Fruit fly (Drosophila melanogaster) whole organism, embryonic: Measurements from ENCODE around the gene mthl14.
A peak's percentile ranks its signal among the peaks of the same experiment; 100 is the strongest.

Source experiments
- Abd-B ChIP-seq: fragments of 200-800 bp; sonication (Bioruptor generic); optimal IDR thresholded peaks from 2 replicates; lab custom pipeline; 2018; ENCODE audit warnings: missing biosample characterization, mild to moderate bottlenecking, missing genetic modification characterization, moderate library complexity
- CG10366 ChIP-seq: fragments of 200-800 bp; sonication (Bioruptor generic); IDR thresholded peaks from 2 replicates; pipeline ENCODE4 v1.3.6; 2022; ENCODE audit warnings: missing biosample characterization, missing genetic modification characterization
- CG10462 ChIP-seq: fragments of 200-800 bp; sonication (Bioruptor generic); optimal IDR thresholded peaks from 2 replicates; lab custom pipeline; 2016; ENCODE audit warnings: missing biosample characterization, missing genetic modification characterization
- CG11560 ChIP-seq: fragments of 200-800 bp; sonication (Bioruptor generic); IDR thresholded peaks from 3 replicates; pipeline ENCODE4 v1.3.6; 2022; ENCODE audit warnings: missing biosample characterization, missing genetic modification characterization
- CG12219 ChIP-seq: fragments of 200-800 bp; sonication (Bioruptor generic); optimal IDR thresholded peaks from 3 replicates; lab custom pipeline; 2018; ENCODE audit warnings: missing biosample characterization, mild to moderate bottlenecking, missing genetic modification characterization
- CG12744 ChIP-seq: fragments of 200-800 bp; sonication (Bioruptor generic); optimal IDR thresholded peaks from 2 replicates; lab custom pipeline; 2016; ENCODE audit warnings: missing biosample characterization, missing genetic modification characterization
- CG13424 ChIP-seq: fragments of 200-800 bp; sonication (Bioruptor generic); optimal IDR thresholded peaks from 2 replicates; lab custom pipeline; 2019; ENCODE audit warnings: missing biosample characterization, mild to moderate bottlenecking, missing genetic modification characterization, moderate library complexity
- CG13624 ChIP-seq: fragments of 200-800 bp; sonication (Bioruptor generic); optimal IDR thresholded peaks from 2 replicates; lab custom pipeline; 2016; ENCODE audit warnings: missing biosample characterization, missing genetic modification characterization
- CG13894 ChIP-seq: fragments of 200-800 bp; sonication (Bioruptor generic); optimal IDR thresholded peaks from 3 replicates; lab custom pipeline; 2018; ENCODE audit warnings: missing biosample characterization, mild to moderate bottlenecking, missing genetic modification characterization, moderate library complexity
- CG14014 ChIP-seq: fragments of 200-800 bp; sonication (Bioruptor generic); IDR thresholded peaks from 2 replicates; pipeline ENCODE4 v1.3.6; 2022; ENCODE audit warnings: missing biosample characterization, missing genetic modification characterization
- CG15011 ChIP-seq: fragments of 200-800 bp; sonication (Bioruptor generic); optimal IDR thresholded peaks from 3 replicates; lab custom pipeline; 2018; ENCODE audit warnings: missing biosample characterization, mild to moderate bottlenecking, missing genetic modification characterization
- CG16813 ChIP-seq: fragments of 200-800 bp; sonication (Bioruptor generic); IDR thresholded peaks from 3 replicates; pipeline ENCODE4 v1.3.6; 2022; ENCODE audit warnings: missing biosample characterization, missing genetic modification characterization; ENCODE audit not compliant: partially characterized antibody
- CG18764 ChIP-seq: fragments of 200-800 bp; sonication (Bioruptor generic); optimal IDR thresholded peaks from 3 replicates; lab custom pipeline; 2016; ENCODE audit warnings: missing biosample characterization, missing genetic modification characterization
- CG2199 ChIP-seq: fragments of 200-800 bp; sonication (Bioruptor generic); IDR thresholded peaks from 3 replicates; pipeline ENCODE4 v1.3.6; 2022; ENCODE audit warnings: missing biosample characterization, missing genetic modification characterization
- CG2678 ChIP-seq: fragments of 200-800 bp; sonication (Bioruptor generic); optimal IDR thresholded peaks from 3 replicates; lab custom pipeline; 2019; ENCODE audit warnings: missing biosample characterization, mild to moderate bottlenecking, missing genetic modification characterization, moderate library complexity
- CG2889 ChIP-seq: fragments of 200-800 bp; sonication (Bioruptor generic); IDR thresholded peaks from 3 replicates; pipeline ENCODE4 v1.3.6; 2022; ENCODE audit warnings: missing biosample characterization, missing genetic modification characterization
- CG30403 ChIP-seq: fragments of 200-800 bp; sonication (Bioruptor generic); optimal IDR thresholded peaks from 3 replicates; lab custom pipeline; 2016; ENCODE audit warnings: missing biosample characterization, missing genetic modification characterization
- CG3163 ChIP-seq: fragments of 200-800 bp; sonication (Bioruptor generic); optimal IDR thresholded peaks from 3 replicates; lab custom pipeline; 2016; ENCODE audit warnings: missing biosample characterization, missing genetic modification characterization
- CG32767 ChIP-seq: fragments of 200-800 bp; sonication (Bioruptor generic); IDR thresholded peaks from 2 replicates; pipeline ENCODE4 v1.3.6; 2022; ENCODE audit warnings: missing biosample characterization, missing genetic modification characterization
- CG34422 ChIP-seq: fragments of 200-800 bp; sonication (Bioruptor generic); IDR thresholded peaks from 3 replicates; pipeline ENCODE4 v1.3.6; 2022; ENCODE audit warnings: missing biosample characterization, missing genetic modification characterization
- CG4404 ChIP-seq: fragments of 200-800 bp; sonication (Bioruptor generic); IDR thresholded peaks from 2 replicates; pipeline ENCODE4 v1.3.6; 2022; ENCODE audit warnings: missing biosample characterization, missing genetic modification characterization
- CG6654 ChIP-seq: fragments of 200-800 bp; sonication (Bioruptor generic); optimal IDR thresholded peaks from 2 replicates; lab custom pipeline; 2017; ENCODE audit warnings: missing biosample characterization, mild to moderate bottlenecking, missing genetic modification characterization
- D19B ChIP-seq: fragments of 200-800 bp; sonication (Bioruptor generic); optimal IDR thresholded peaks from 2 replicates; lab custom pipeline; 2017; ENCODE audit warnings: missing biosample characterization, mild to moderate bottlenecking, missing genetic modification characterization
- Dad ChIP-seq: fragments of 200-800 bp; sonication (Bioruptor generic); optimal IDR thresholded peaks from 3 replicates; lab custom pipeline; 2016; ENCODE audit warnings: missing biosample characterization, missing genetic modification characterization
- Dll ChIP-seq: fragments of 200-800 bp; sonication (Bioruptor generic); IDR thresholded peaks from 4 replicates; pipeline ENCODE4 v1.3.6; 2022; ENCODE audit warnings: missing biosample characterization, missing genetic modification characterization; ENCODE audit not compliant: partially characterized antibody
- E2f1 ChIP-seq: fragments of 200-800 bp; sonication (Bioruptor generic); IDR thresholded peaks from 2 replicates; pipeline ENCODE4 v1.3.6; 2022; ENCODE audit warnings: missing biosample characterization, missing genetic modification characterization
- Ets65A ChIP-seq: fragments of 200-800 bp; sonication (Bioruptor generic); peaks from one replicate; lab custom pipeline; 2016; ENCODE audit warnings: missing biosample characterization, missing genetic modification characterization
- Ets97D ChIP-seq: fragments of 200-800 bp; sonication (Bioruptor generic); optimal IDR thresholded peaks from 3 replicates; lab custom pipeline; 2016; ENCODE audit warnings: missing biosample characterization, missing genetic modification characterization
- Hsf ChIP-seq: fragments of 200-800 bp; sonication (Bioruptor generic); optimal IDR thresholded peaks from 3 replicates; lab custom pipeline; 2016; ENCODE audit warnings: missing biosample characterization, missing genetic modification characterization
- NC2α ChIP-seq: fragments of 200-800 bp; sonication (Bioruptor generic); optimal IDR thresholded peaks from 2 replicates; lab custom pipeline; 2016; ENCODE audit warnings: missing biosample characterization, missing genetic modification characterization
- NK7.1 ChIP-seq: fragments of 200-800 bp; sonication (Bioruptor generic); optimal IDR thresholded peaks from 3 replicates; lab custom pipeline; 2016; ENCODE audit warnings: missing biosample characterization, missing genetic modification characterization
- Sin3A ChIP-seq: fragments of >200 bp; optimal IDR thresholded peaks from 2 replicates; lab custom pipeline; 2018
- Trl ChIP-seq, 3 experiments: fragments of >200 bp in 2 of 3; fragments of 200-800 bp in 1 of 3; sonication (Bioruptor generic) in 1 of 3; optimal IDR thresholded peaks; 2 replicates in 1 of 3; 3 replicates in 2 of 3; lab custom pipeline; 2016 to 2017; ENCODE audit warnings: missing biosample characterization in 1 of 3, missing genetic modification characterization in 1 of 3
- ac ChIP-seq: fragments of 200-800 bp; sonication (Bioruptor generic); optimal IDR thresholded peaks from 3 replicates; lab custom pipeline; 2017; ENCODE audit warnings: missing biosample characterization, mild to moderate bottlenecking, missing genetic modification characterization
- az2 ChIP-seq: fragments of 200-800 bp; sonication (Bioruptor generic); optimal IDR thresholded peaks from 3 replicates; lab custom pipeline; 2016; ENCODE audit warnings: missing biosample characterization, missing genetic modification characterization
- bcd ChIP-seq: fragments of 200-800 bp; sonication (Bioruptor generic); optimal IDR thresholded peaks from 2 replicates; lab custom pipeline; 2017; ENCODE audit warnings: missing biosample characterization, mild to moderate bottlenecking, missing genetic modification characterization
- en ChIP-seq: fragments of 200-800 bp; sonication (Bioruptor generic); optimal IDR thresholded peaks from 2 replicates; lab custom pipeline; 2016; ENCODE audit warnings: missing biosample characterization, missing genetic modification characterization
- fd96Cb ChIP-seq: fragments of 200-800 bp; sonication (Bioruptor generic); optimal IDR thresholded peaks from 2 replicates; lab custom pipeline; 2018; ENCODE audit warnings: missing biosample characterization, mild to moderate bottlenecking, missing genetic modification characterization, moderate library complexity
- fu2 ChIP-seq: fragments of 200-800 bp; sonication (Bioruptor generic); optimal IDR thresholded peaks from 2 replicates; lab custom pipeline; 2016; ENCODE audit warnings: missing biosample characterization, missing genetic modification characterization
- inv ChIP-seq: fragments of 200-800 bp; sonication (Bioruptor generic); IDR thresholded peaks from 2 replicates; pipeline ENCODE4 v1.3.6; 2022; ENCODE audit warnings: missing biosample characterization, missing genetic modification characterization; ENCODE audit not compliant: partially characterized antibody
- mam ChIP-seq: fragments of 200-800 bp; sonication (Bioruptor generic); optimal IDR thresholded peaks from 3 replicates; lab custom pipeline; 2016; ENCODE audit warnings: missing biosample characterization, missing genetic modification characterization
- nmo ChIP-seq: fragments of 200-800 bp; sonication (Bioruptor generic); optimal IDR thresholded peaks from 2 replicates; lab custom pipeline; 2018; ENCODE audit warnings: missing biosample characterization, mild to moderate bottlenecking, missing genetic modification characterization, moderate library complexity
- nom ChIP-seq: fragments of 200-800 bp; sonication (Bioruptor generic); optimal IDR thresholded peaks from 2 replicates; lab custom pipeline; 2017; ENCODE audit warnings: missing biosample characterization, missing genetic modification characterization, mild to moderate bottlenecking, moderate library complexity, missing genetic modification reagents
- pnt ChIP-seq: fragments of 200-800 bp; sonication (Bioruptor generic); optimal IDR thresholded peaks from 3 replicates; lab custom pipeline; 2016; ENCODE audit warnings: missing biosample characterization, missing genetic modification characterization
- sisA ChIP-seq: fragments of 200-800 bp; sonication (Bioruptor generic); IDR thresholded peaks from 2 replicates; pipeline ENCODE4 v1.3.6; 2022; ENCODE audit warnings: missing biosample characterization, missing genetic modification characterization
- sr ChIP-seq: fragments of 200-800 bp; sonication (Bioruptor generic); IDR thresholded peaks from 3 replicates; pipeline ENCODE4 v1.3.6; 2022; ENCODE audit warnings: missing biosample characterization, missing genetic modification characterization
- ssp ChIP-seq: fragments of 200-800 bp; sonication (Bioruptor generic); IDR thresholded peaks from 2 replicates; pipeline ENCODE4 v1.3.6; 2022; ENCODE audit warnings: missing biosample characterization, missing genetic modification characterization
- tio ChIP-seq: fragments of 200-800 bp; sonication (Bioruptor generic); optimal IDR thresholded peaks from 2 replicates; lab custom pipeline; 2017; ENCODE audit warnings: missing biosample characterization, missing genetic modification characterization, inconsistent platforms
- vfl ChIP-seq: fragments of 200-800 bp; sonication (Bioruptor generic); optimal IDR thresholded peaks from 2 replicates; lab custom pipeline; 2016; ENCODE audit warnings: missing biosample characterization, missing genetic modification characterization
- wor ChIP-seq: fragments of 200-800 bp; sonication (Bioruptor generic); IDR thresholded peaks from 2 replicates; pipeline ENCODE4 v1.3.6; 2022; ENCODE audit warnings: missing biosample characterization, missing genetic modification characterization

Gene mthl14

DNA sequence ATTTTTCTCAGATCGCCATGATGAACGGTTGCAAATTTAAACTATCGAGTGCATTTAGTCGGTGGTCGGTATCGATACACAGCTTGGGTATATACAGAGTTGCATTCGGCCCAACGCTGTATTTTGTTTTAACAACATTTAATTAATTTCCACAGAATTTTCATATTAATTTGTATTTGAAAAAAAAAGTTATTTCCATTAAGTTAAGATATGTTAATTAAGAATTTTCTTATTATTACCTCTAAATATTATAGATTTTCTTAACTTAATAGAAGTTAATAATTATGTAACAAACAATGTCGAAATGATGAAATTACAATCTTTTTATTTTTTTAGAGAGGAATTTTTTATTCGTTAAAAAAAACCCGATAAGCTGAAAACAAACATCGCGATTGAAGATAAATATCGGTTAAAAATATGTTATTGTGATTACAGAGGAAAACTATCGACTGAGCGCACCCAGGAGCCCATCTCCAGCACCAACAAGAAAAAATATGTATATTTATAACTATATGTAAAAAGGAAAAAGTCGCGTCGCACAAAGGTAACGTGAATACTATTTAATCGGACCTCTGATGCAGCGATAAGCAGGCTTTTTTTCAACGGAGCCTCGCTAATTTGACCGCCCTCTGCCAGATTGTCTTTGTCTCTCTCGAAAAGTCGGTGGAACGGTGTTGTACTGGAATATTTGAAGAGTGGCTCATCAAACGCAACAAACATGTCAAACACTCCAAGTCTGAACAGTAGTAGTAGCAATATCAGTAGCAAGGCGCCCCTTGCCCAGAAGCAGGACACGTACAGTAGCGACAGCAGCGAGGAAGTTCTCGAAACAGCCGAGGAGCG lies 47.3 kb upstream of the mthl14 start, which contains the start of the genes rno and mri (continued):
- TF ChIP-seq Trl (optimal IDR thresholded peaks at IDR 0.05; lab: Kevin White, UChicago) (no peak), Trl (GFP tag; optimal IDR thresholded peaks at IDR 0.05; lab: Kevin White, UChicago) (no peak), CG13894 (tag; lab: Kevin White, UChicago) (peak; percentile 77), bcd (GFP tag; lab: Kevin White, UChicago) (peak; percentile 64), Dll (GFP tag; lab: Robert Waterston, UW) (peak; percentile 95), Hsf (GFP tag; lab: Kevin White, UChicago) (peak; percentile 9), pnt (GFP tag; lab: Kevin White, UChicago) (no peak), Ets97D (GFP tag; lab: Kevin White, UChicago) (peak; percentile 71), NK7.1 (GFP tag; lab: Kevin White, UChicago) (no peak), CG3163 (GFP tag; lab: Kevin White, UChicago) (no peak), D19B (GFP tag; lab: Kevin White, UChicago) (no peak), CG15011 (no peak), nom (GFP tag; lab: Kevin White, UChicago) (no peak), wor (GFP tag; lab: Robert Waterston, UW) (no peak; the same call in 1 of the 2 replicates), NC2α (no peak), CG4404 (GFP tag; lab: Robert Waterston, UW) (peak; percentile 38; the same call in 1 of the 2 replicates), sisA (GFP tag; lab: Robert Waterston, UW) (peak; percentile 64; the same call in 1 of the 2 replicates), Dad (GFP tag; lab: Kevin White, UChicago) (no peak), CG2889 (GFP tag; lab: Robert Waterston, UW) (no peak), CG13424 (peak; percentile 83), sr (GFP tag; lab: Robert Waterston, UW) (no peak), CG2199 (GFP tag; lab: Robert Waterston, UW) (no peak), CG13624 (no peak), CG34422 (GFP tag; lab: Robert Waterston, UW) (peak; percentile 58; the same call in 1 of the 3 replicates), E2f1 (GFP tag; lab: Robert Waterston, UW) (peak; percentile 72), ac (no peak), CG32767 (peak; percentile 82), Ets65A (GFP tag; lab: Kevin White, UChicago) (peak; percentile 87), CG12744 (GFP tag; lab: Kevin White, UChicago) (no peak), CG6654 (GFP tag; lab: Kevin White, UChicago) (no peak), en (GFP tag; lab: Kevin White, UChicago) (no peak), nmo (GFP tag; lab: Kevin White, UChicago) (peak; percentile 86), fu2 (GFP tag; lab: Kevin White, UChicago) (no peak), az2 (GFP tag; lab: Kevin White, UChicago) (peak; percentile 73), Sin3A (no peak), CG18764 (GFP tag; lab: Kevin White, UChicago) (peak; percentile 50), tio (GFP tag; lab: Kevin White, UChicago) (no peak), CG11560 (tag; lab: Robert Waterston, UW) (peak; percentile 97), Abd-B (GFP tag; lab: Kevin White, UChicago) (peak; percentile 65), vfl (GFP tag; lab: Kevin White, UChicago) (no peak), CG30403 (peak; percentile 82), CG14014 (GFP tag; lab: Robert Waterston, UW) (peak; percentile 57; the same call in 1 of the 2 replicates), mam (GFP tag; lab: Kevin White, UChicago) (peak; percentile 32), fd96Cb (peak; percentile 79), CG10462 (peak; percentile 50), inv (GFP tag; lab: Robert Waterston, UW) (peak; percentile 90), CG16813 (peak; percentile 95), ssp (GFP tag; lab: Robert Waterston, UW) (peak; percentile 53), CG12219 (GFP tag; lab: Kevin White, UChicago) (no peak), CG10366 (GFP tag; lab: Robert Waterston, UW) (peak; percentile 74), CG2678 (peak; percentile 68)
